Fruit fly (Drosophila melanogaster): ENCODE results near the gene Atg8a.

Gene Atg8a

DNA sequence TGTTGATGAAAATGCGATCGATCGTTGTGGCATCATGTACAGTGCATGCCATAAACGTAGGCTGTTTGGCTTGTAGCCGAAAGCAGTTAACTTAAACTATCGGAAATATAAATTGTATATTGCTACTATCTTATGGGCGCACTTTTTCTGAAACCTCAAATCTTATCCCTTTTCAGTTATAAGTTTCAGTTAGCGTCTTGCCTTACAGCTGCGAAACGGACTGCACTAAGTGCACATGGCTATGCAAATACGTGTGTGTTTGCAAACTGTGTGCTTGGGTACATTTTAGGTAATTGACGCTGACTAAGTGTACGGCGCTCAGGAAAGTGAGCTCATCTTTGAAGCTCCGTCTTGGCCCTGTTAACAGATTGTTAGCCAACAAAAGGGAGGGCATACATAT is 7.6 kb upstream of the Atg8a start (continued):
- TF ChIP-seq chm (GFP tag; IDR thresholded peaks at IDR 0.05), result no peak
- TF ChIP-seq CG3838 (GFP tag; optimal IDR thresholded peaks at IDR 0.05), result no peak
- TF ChIP-seq Lhr (GFP tag; optimal IDR thresholded peaks at IDR 0.05), result no peak
- TF ChIP-seq Nf-YA (GFP tag; IDR thresholded peaks at IDR 0.05), result peak; percentile 24; the same call in 1 of the 2 replicates
- no peak for TF ChIP-seq stwl (tag; optimal IDR thresholded peaks at IDR 0.05)
- TF ChIP-seq ERR (GFP tag; optimal IDR thresholded peaks at IDR 0.05), result no peak
- no peak for TF ChIP-seq ara (GFP tag; IDR thresholded peaks at IDR 0.05)
- TF ChIP-seq CG12236 (GFP tag; optimal IDR thresholded peaks at IDR 0.05), result no peak
- TF ChIP-seq pzg (GFP tag; optimal IDR thresholded peaks at IDR 0.05), result no peak
- no peak for TF ChIP-seq fu2 (GFP tag; optimal IDR thresholded peaks at IDR 0.05)
- TF ChIP-seq Bdp1 (GFP tag; optimal IDR thresholded peaks at IDR 0.05), result peak; percentile 11
- TF ChIP-seq CG10366 (GFP tag; IDR thresholded peaks at IDR 0.05), result peak; percentile 63
- TF ChIP-seq CG16815 (GFP tag; optimal IDR thresholded peaks at IDR 0.05), result no peak
- no peak for TF ChIP-seq MBD-R2 (GFP tag; IDR thresholded peaks at IDR 0.05)
- TF ChIP-seq CG13123 (GFP tag; optimal IDR thresholded peaks at IDR 0.05), result no peak
- peak; percentile 45 for TF ChIP-seq Fer1 (GFP tag; optimal IDR thresholded peaks at IDR 0.05)
- TF ChIP-seq Hr39 (optimal IDR thresholded peaks at IDR 0.05), result no peak
- no peak for TF ChIP-seq HLHmδ (GFP tag; optimal IDR thresholded peaks at IDR 0.05)
- peak; percentile 62 for TF ChIP-seq CG2678 (tag; optimal IDR thresholded peaks at IDR 0.05)
- peak in 1 of 2 experiments; percentile 6 for TF ChIP-seq Eip74EF (GFP tag; optimal IDR thresholded peaks at IDR 0.05)
- no peak for TF ChIP-seq Bgb (GFP tag; IDR thresholded peaks at IDR 0.05; ENCODE audit: partially characterized antibody)
- peak; percentile 54 for TF ChIP-seq ATbp (GFP tag; optimal IDR thresholded peaks at IDR 0.05)
- TF ChIP-seq Rx (GFP tag; IDR thresholded peaks at IDR 0.05), result peak; percentile 43
- TF ChIP-seq CG13894 (tag; optimal IDR thresholded peaks at IDR 0.05), result no peak
- no peak for TF ChIP-seq CG7745 (tag; optimal IDR thresholded peaks at IDR 0.05)
- TF ChIP-seq CG9609 (GFP tag; optimal IDR thresholded peaks at IDR 0.05), result peak; percentile 29
- no peak for TF ChIP-seq CkIIα-i1 (GFP tag; IDR thresholded peaks at IDR 0.05)
- TF ChIP-seq CG1832 (GFP tag; optimal IDR thresholded peaks at IDR 0.05), result no peak
- no peak for TF ChIP-seq CG4854 (GFP tag; optimal IDR thresholded peaks at IDR 0.05)
- TF ChIP-seq insv (GFP tag; optimal IDR thresholded peaks at IDR 0.05), result no peak
- no peak for TF ChIP-seq CG2199 (GFP tag; IDR thresholded peaks at IDR 0.05)
- no peak for TF ChIP-seq kni (GFP tag; optimal IDR thresholded peaks at IDR 0.05)
- peak; percentile 84 for TF ChIP-seq Med (GFP tag)
- TF ChIP-seq seq (GFP tag; IDR thresholded peaks at IDR 0.05), result peak; percentile 59; the same call in 1 of the 2 replicates
- TF ChIP-seq nmo (GFP tag; optimal IDR thresholded peaks at IDR 0.05), result peak; percentile 35
- TF ChIP-seq btn (GFP tag; optimal IDR thresholded peaks at IDR 0.05), result peak; percentile 36
- peak; percentile 33 for TF ChIP-seq CG9817 (tag; optimal IDR thresholded peaks at IDR 0.05)
- peak; percentile 15 for TF ChIP-seq pb (GFP tag; optimal IDR thresholded peaks at IDR 0.05)
- TF ChIP-seq CG11695 (GFP tag; IDR thresholded peaks at IDR 0.05), result peak; percentile 87
- TF ChIP-seq Hr78 (GFP tag; optimal IDR thresholded peaks at IDR 0.05), result no peak
- TF ChIP-seq gcm2 (GFP tag; optimal IDR thresholded peaks at IDR 0.05), result peak; percentile 16
- no peak for TF ChIP-seq CG4707 (GFP tag; optimal IDR thresholded peaks at IDR 0.05)
- peak; percentile 55; the same call in 1 of the 2 replicates for TF ChIP-seq CG11247 (GFP tag; IDR thresholded peaks at IDR 0.05)
- no peak for TF ChIP-seq maf-S (GFP tag; optimal IDR thresholded peaks at IDR 0.05)
- peak; percentile 31 for TF ChIP-seq CG18619 (GFP tag; optimal IDR thresholded peaks at IDR 0.05)
- no peak for TF ChIP-seq vfl (GFP tag; optimal IDR thresholded peaks at IDR 0.05)
- peak; percentile 61 for TF ChIP-seq lab (GFP tag; optimal IDR thresholded peaks at IDR 0.05)
- no peak for TF ChIP-seq CG2116 (GFP tag; optimal IDR thresholded peaks at IDR 0.05)
- TF ChIP-seq nau (GFP tag; optimal IDR thresholded peaks at IDR 0.05), result peak; percentile 23
- no peak for TF ChIP-seq Fer2 (tag; optimal IDR thresholded peaks at IDR 0.05)
- TF ChIP-seq Hmr (GFP tag; optimal IDR thresholded peaks at IDR 0.05), result peak; percentile 23
